Worm (Caenorhabditis elegans): ENCODE measurements around the gene C28C12.1.

DNA sequence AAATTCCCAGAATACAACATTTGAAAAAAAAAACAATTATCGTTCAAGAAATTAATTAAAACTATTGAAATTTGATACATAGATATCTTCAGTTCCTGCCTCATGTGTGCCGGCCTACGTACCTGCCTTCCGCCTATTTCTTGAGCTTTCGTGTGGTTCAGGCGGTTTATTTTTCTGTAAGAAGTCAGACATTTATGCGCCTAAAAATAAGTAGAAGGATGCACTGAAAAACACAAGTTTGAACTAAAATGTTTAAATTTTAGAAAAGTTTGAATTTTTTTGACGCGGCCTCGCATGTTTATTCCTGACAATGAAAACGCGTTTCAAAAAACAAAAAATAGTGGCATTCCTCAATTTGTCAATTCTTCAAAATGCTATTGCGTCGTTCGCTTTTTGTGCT, 27.7 kb upstream of the C28C12.1 start, which contains the start of gene C28C12.11:
- TF ChIP-seq skn-1 (tag; optimal IDR thresholded peaks at IDR 0.05) (no peak), snpc-4 (tag; optimal IDR thresholded peaks at IDR 0.05) (no peak), ceh-82 (tag; optimal IDR thresholded peaks at IDR 0.05) (no peak), xbp-1 (tag; optimal IDR thresholded peaks at IDR 0.05) (no peak), ztf-11 (tag; optimal IDR thresholded peaks at IDR 0.05) (no peak)
